Fruit fly (Drosophila melanogaster) whole organism, embryonic: ENCODE measurements around the gene CG45428.
A peak's percentile ranks its signal among the peaks of the same experiment; 100 is the strongest.

ENCODE experiments used
- CG1024 ChIP-seq: fragments of 200-800 bp; sonication (Bioruptor generic); IDR thresholded peaks from 2 replicates; pipeline ENCODE4 v1.3.6; 2022; ENCODE audit warnings: missing biosample characterization, missing genetic modification characterization
- CG11247 ChIP-seq: fragments of 200-800 bp; sonication (Bioruptor generic); IDR thresholded peaks from 2 replicates; pipeline ENCODE4 v1.3.6; 2022; ENCODE audit warnings: missing biosample characterization, missing genetic modification characterization
- CG11696 ChIP-seq: fragments of 200-800 bp; sonication (Bioruptor generic); IDR thresholded peaks from 2 replicates; pipeline ENCODE4 v1.3.6; 2022; ENCODE audit warnings: missing biosample characterization, missing genetic modification characterization
- CG13123 ChIP-seq: fragments of 200-800 bp; sonication (Bioruptor generic); optimal IDR thresholded peaks from 2 replicates; lab custom pipeline; 2016; ENCODE audit warnings: missing biosample characterization, missing genetic modification characterization
- CG14667 ChIP-seq: fragments of 200-800 bp; sonication (Bioruptor generic); IDR thresholded peaks from 2 replicates; pipeline ENCODE4 v1.3.6; 2022; ENCODE audit warnings: missing biosample characterization, missing genetic modification characterization
- CG1603 ChIP-seq: fragments of 200-800 bp; sonication (Bioruptor generic); optimal IDR thresholded peaks from 2 replicates; lab custom pipeline; 2019; ENCODE audit warnings: missing biosample characterization, mild to moderate bottlenecking, missing genetic modification characterization, moderate library complexity
- CG17385 ChIP-seq: fragments of 200-800 bp; sonication (Bioruptor generic); optimal IDR thresholded peaks from 3 replicates; lab custom pipeline; 2018; ENCODE audit warnings: missing biosample characterization, mild to moderate bottlenecking, missing genetic modification characterization
- CG18476 ChIP-seq: fragments of 200-800 bp; sonication (Bioruptor generic); optimal IDR thresholded peaks from 2 replicates; lab custom pipeline; 2016; ENCODE audit warnings: missing biosample characterization, mild to moderate bottlenecking, missing genetic modification characterization
- CG18619 ChIP-seq: fragments of 200-800 bp; sonication (Bioruptor generic); optimal IDR thresholded peaks from 3 replicates; lab custom pipeline; 2017; ENCODE audit warnings: missing biosample characterization, mild to moderate bottlenecking, missing genetic modification characterization
- CG3163 ChIP-seq: fragments of 200-800 bp; sonication (Bioruptor generic); optimal IDR thresholded peaks from 3 replicates; lab custom pipeline; 2016; ENCODE audit warnings: missing biosample characterization, missing genetic modification characterization
- CG42726 ChIP-seq: fragments of 200-800 bp; sonication (Bioruptor generic); IDR thresholded peaks from 2 replicates; pipeline ENCODE4 v1.3.6; 2022; ENCODE audit warnings: missing biosample characterization, missing genetic modification characterization; ENCODE audit not compliant: partially characterized antibody
- CG6175 ChIP-seq: fragments of 200-800 bp; sonication (Bioruptor generic); IDR thresholded peaks from 3 replicates; pipeline ENCODE4 v1.3.6; 2022; ENCODE audit warnings: missing biosample characterization, missing genetic modification characterization
- CG6765 ChIP-seq: fragments of 200-800 bp; sonication (Bioruptor generic); optimal IDR thresholded peaks from 3 replicates; lab custom pipeline; 2017; ENCODE audit warnings: missing biosample characterization, mild to moderate bottlenecking, missing genetic modification characterization
- CG6791 ChIP-seq: fragments of 200-800 bp; sonication (Bioruptor generic); IDR thresholded peaks from 3 replicates; pipeline ENCODE4 v1.3.6; 2022; ENCODE audit warnings: missing biosample characterization, missing genetic modification characterization; ENCODE audit not compliant: partially characterized antibody
- CG7271 ChIP-seq: fragments of 200-800 bp; sonication (Bioruptor generic); optimal IDR thresholded peaks from 2 replicates; lab custom pipeline; 2018; ENCODE audit warnings: missing biosample characterization, mild to moderate bottlenecking, missing genetic modification characterization, moderate library complexity
- CG7372 ChIP-seq: fragments of 200-800 bp; sonication (Bioruptor generic); IDR thresholded peaks from 2 replicates; pipeline ENCODE4 v1.3.6; 2022; ENCODE audit warnings: missing biosample characterization, missing genetic modification characterization
- CG7556 ChIP-seq: fragments of 200-800 bp; sonication (Bioruptor generic); optimal IDR thresholded peaks from 2 replicates; lab custom pipeline; 2017; ENCODE audit warnings: missing biosample characterization, mild to moderate bottlenecking, missing genetic modification characterization
- CG7963 ChIP-seq: fragments of 200-800 bp; sonication (Bioruptor generic); IDR thresholded peaks from 3 replicates; pipeline ENCODE4 v1.3.6; 2022; ENCODE audit warnings: missing biosample characterization, missing genetic modification characterization; ENCODE audit not compliant: partially characterized antibody
- CG7987 ChIP-seq: fragments of 200-800 bp; sonication (Bioruptor generic); optimal IDR thresholded peaks from 2 replicates; lab custom pipeline; 2018; ENCODE audit warnings: missing biosample characterization, mild to moderate bottlenecking, missing genetic modification characterization, moderate library complexity
- CG8290 ChIP-seq, 3 experiments: fragments of 200-800 bp; sonication (Bioruptor generic); optimal IDR thresholded peaks; 2 replicates each; lab custom pipeline; 2016 to 2019; ENCODE audit warnings: missing biosample characterization in 3 of 3, missing genetic modification characterization in 3 of 3, mild to moderate bottlenecking in 2 of 3, moderate library complexity in 1 of 3
- CTCF ChIP-seq: fragments of 200-800 bp; sonication (Bioruptor generic); optimal IDR thresholded peaks from 2 replicates; lab custom pipeline; 2017; ENCODE audit warnings: missing biosample characterization, mild to moderate bottlenecking, missing genetic modification characterization, moderate library complexity
- CrebB ChIP-seq: fragments of 200-800 bp; sonication (Bioruptor generic); optimal IDR thresholded peaks from 3 replicates; lab custom pipeline; 2018; ENCODE audit warnings: missing biosample characterization, mild to moderate bottlenecking, missing genetic modification characterization
- Doc2 ChIP-seq: fragments of 200-800 bp; sonication (Bioruptor generic); IDR thresholded peaks from 2 replicates; pipeline ENCODE4 v1.3.6; 2022; ENCODE audit warnings: missing biosample characterization, missing genetic modification characterization
- E2f2 ChIP-seq: fragments of 200-800 bp; sonication (Bioruptor generic); IDR thresholded peaks from 2 replicates; pipeline ENCODE4 v1.3.6; 2022; ENCODE audit warnings: missing biosample characterization, missing genetic modification characterization
- Gug ChIP-seq: fragments of 200-800 bp; sonication (Bioruptor generic); IDR thresholded peaks from 4 replicates; pipeline ENCODE4 v1.3.6; 2022; ENCODE audit warnings: missing biosample characterization, missing genetic modification characterization
- Max ChIP-seq: fragments of 200-800 bp; sonication (Bioruptor generic); optimal IDR thresholded peaks from 2 replicates; lab custom pipeline; 2016; ENCODE audit warnings: missing biosample characterization, mild to moderate bottlenecking, missing genetic modification characterization
- Stat92E ChIP-seq, 3 experiments: fragments of >200 bp in 2 of 3; fragments of 200-800 bp in 1 of 3; sonication (Bioruptor generic) in 1 of 3; optimal IDR thresholded peaks; 2 replicates each; lab custom pipeline; 2017 to 2019; ENCODE audit warnings: missing biosample characterization in 3 of 3, missing genetic modification characterization in 3 of 3, mild to moderate bottlenecking in 1 of 3, moderate library complexity in 1 of 3
- ac ChIP-seq: fragments of 200-800 bp; sonication (Bioruptor generic); optimal IDR thresholded peaks from 3 replicates; lab custom pipeline; 2017; ENCODE audit warnings: missing biosample characterization, mild to moderate bottlenecking, missing genetic modification characterization
- amos ChIP-seq: fragments of 200-800 bp; sonication (Bioruptor generic); IDR thresholded peaks from 2 replicates; pipeline ENCODE4 v1.3.6; 2022; ENCODE audit warnings: missing biosample characterization, missing genetic modification characterization; ENCODE audit not compliant: partially characterized antibody
- chinmo ChIP-seq: fragments of 200-800 bp; sonication (Bioruptor generic); IDR thresholded peaks from 4 replicates; pipeline ENCODE4 v1.3.6; 2022; ENCODE audit warnings: missing biosample characterization, missing genetic modification characterization; ENCODE audit not compliant: partially characterized antibody
- corto ChIP-seq: fragments of 200-800 bp; sonication (Bioruptor generic); optimal IDR thresholded peaks from 2 replicates; lab custom pipeline; 2016; ENCODE audit warnings: missing biosample characterization, mild to moderate bottlenecking, missing genetic modification characterization, moderate library complexity
- emc ChIP-seq: fragments of 200-800 bp; sonication (Bioruptor generic); optimal IDR thresholded peaks from 2 replicates; lab custom pipeline; 2016; ENCODE audit warnings: missing biosample characterization, missing genetic modification characterization
- gem ChIP-seq: fragments of 200-800 bp; sonication (Bioruptor generic); optimal IDR thresholded peaks from 2 replicates; lab custom pipeline; 2019; ENCODE audit warnings: missing biosample characterization, mild to moderate bottlenecking, missing genetic modification characterization, moderate library complexity
- hbn ChIP-seq: fragments of 200-800 bp; sonication (Bioruptor generic); IDR thresholded peaks from 2 replicates; pipeline ENCODE4 v1.3.6; 2022; ENCODE audit warnings: missing biosample characterization, missing genetic modification characterization; ENCODE audit not compliant: partially characterized antibody
- jigr1 ChIP-seq: fragments of 200-800 bp; sonication (Bioruptor generic); IDR thresholded peaks from 3 replicates; pipeline ENCODE4 v1.3.6; 2022; ENCODE audit warnings: missing biosample characterization, missing genetic modification characterization
- lab ChIP-seq: fragments of 200-800 bp; sonication (Bioruptor generic); optimal IDR thresholded peaks from 3 replicates; lab custom pipeline; 2017; ENCODE audit warnings: missing biosample characterization, missing genetic modification characterization, mild to moderate bottlenecking, moderate library complexity, missing genetic modification reagents
- lmd ChIP-seq: fragments of 200-800 bp; sonication (Bioruptor generic); IDR thresholded peaks from 2 replicates; pipeline ENCODE4 v1.3.6; 2022; ENCODE audit warnings: missing biosample characterization, missing genetic modification characterization
- lola ChIP-seq, 3 experiments: fragments of >200 bp in 2 of 3; fragments of 200-800 bp in 1 of 3; sonication (Bioruptor generic) in 1 of 3; optimal IDR thresholded peaks; 2 replicates each; lab custom pipeline; 2017 to 2019; ENCODE audit warnings: missing biosample characterization in 3 of 3, missing genetic modification characterization in 3 of 3, mild to moderate bottlenecking in 1 of 3, moderate library complexity in 1 of 3
- schlank ChIP-seq: fragments of 200-800 bp; sonication (Bioruptor generic); optimal IDR thresholded peaks from 2 replicates; lab custom pipeline; 2018; ENCODE audit warnings: missing biosample characterization, mild to moderate bottlenecking, missing genetic modification characterization
- slou ChIP-seq: fragments of 200-800 bp; sonication (Bioruptor generic); optimal IDR thresholded peaks from 3 replicates; lab custom pipeline; 2016; ENCODE audit warnings: missing biosample characterization, missing genetic modification characterization
- slp2 ChIP-seq: fragments of 200-800 bp; sonication (Bioruptor generic); optimal IDR thresholded peaks from 2 replicates; lab custom pipeline; 2016; ENCODE audit warnings: missing biosample characterization, missing genetic modification characterization
- tap ChIP-seq: fragments of 200-800 bp; optimal IDR thresholded peaks from 3 replicates; lab custom pipeline; 2019; ENCODE audit warnings: missing biosample characterization, mild to moderate bottlenecking, missing genetic modification characterization, moderate library complexity
- wor ChIP-seq: fragments of 200-800 bp; sonication (Bioruptor generic); IDR thresholded peaks from 2 replicates; pipeline ENCODE4 v1.3.6; 2022; ENCODE audit warnings: missing biosample characterization, missing genetic modification characterization

The CG45428 gene

dm6 chr3L:22847679-22848118 is 10.8 kb upstream of the CG45428 start (continued):
- no peak for TF ChIP-seq Max (GFP tag; lab: Kevin White, UChicago)
- TF ChIP-seq CG42726 (GFP tag; lab: Robert Waterston, UW): peak; percentile 94
- TF ChIP-seq CG18619: no peak
- no peak for TF ChIP-seq slou (GFP tag; lab: Kevin White, UChicago)
- no peak for TF ChIP-seq ac (GFP tag; lab: Kevin White, UChicago)
- TF ChIP-seq gem (tag; lab: Kevin White, UChicago): no peak
- TF ChIP-seq CG13123 (GFP tag; lab: Kevin White, UChicago): no peak
- peak; percentile 92 for TF ChIP-seq CG7963 (GFP tag; lab: Robert Waterston, UW)
- no peak for TF ChIP-seq schlank (tag; lab: Kevin White, UChicago)
- peak; percentile 98 for TF ChIP-seq CG6791 (GFP tag; lab: Robert Waterston, UW)
- no peak for TF ChIP-seq lab (GFP tag; lab: Kevin White, UChicago)
- no peak for TF ChIP-seq CG7271 (tag; lab: Kevin White, UChicago)
- TF ChIP-seq CG6175 (GFP tag; lab: Robert Waterston, UW): no peak
- TF ChIP-seq emc: no peak
- TF ChIP-seq CrebB (tag; lab: Kevin White, UChicago): no peak
- no peak for TF ChIP-seq CG3163 (GFP tag; lab: Kevin White, UChicago)
- no peak for TF ChIP-seq wor (GFP tag; lab: Robert Waterston, UW)
- no peak for TF ChIP-seq lmd (GFP tag; lab: Robert Waterston, UW)
- no peak for TF ChIP-seq lola (GFP tag; optimal IDR thresholded peaks at IDR 0.05; lab: Kevin White, UChicago)
- no peak for TF ChIP-seq CG18476 (GFP tag; lab: Kevin White, UChicago)
- TF ChIP-seq CG11696 (GFP tag; lab: Robert Waterston, UW): no peak
- no peak for TF ChIP-seq CG14667 (GFP tag; lab: Robert Waterston, UW)
- no peak for TF ChIP-seq CG7556 (GFP tag; lab: Kevin White, UChicago)
- no peak for TF ChIP-seq CG11247 (GFP tag; lab: Robert Waterston, UW)
- TF ChIP-seq corto (GFP tag; lab: Kevin White, UChicago): no peak
- TF ChIP-seq CG7987 (GFP tag; lab: Kevin White, UChicago): no peak
- no peak for TF ChIP-seq CG8290 (GFP tag; optimal IDR thresholded peaks at IDR 0.05; lab: Kevin White, UChicago)
- TF ChIP-seq CG8290 (tag; optimal IDR thresholded peaks at IDR 0.05; lab: Kevin White, UChicago): peak in 1 of 2 experiments; percentile 31
- peak; percentile 62; the same call in 1 of the 2 replicates for TF ChIP-seq hbn (GFP tag; lab: Robert Waterston, UW)
- TF ChIP-seq tap (tag; lab: Kevin White, UChicago): peak; percentile 44
- TF ChIP-seq Gug (GFP tag; lab: Robert Waterston, UW): 0 out of 4 replicates have a peak, but pooled peaks have one; percentile 35
- no peak for TF ChIP-seq CG7372 (GFP tag; lab: Robert Waterston, UW)
- TF ChIP-seq slp2 (GFP tag; lab: Kevin White, UChicago): no peak
- no peak for TF ChIP-seq CG17385
- no peak for TF ChIP-seq E2f2 (GFP tag; lab: Robert Waterston, UW)
- TF ChIP-seq Doc2 (GFP tag; lab: Robert Waterston, UW): no peak
- TF ChIP-seq amos (GFP tag; lab: Robert Waterston, UW): peak; percentile 89
- TF ChIP-seq chinmo (GFP tag; lab: Robert Waterston, UW): peak; percentile 84; the same call in 2 of the 4 replicates
- no peak for TF ChIP-seq CG1024 (GFP tag; lab: Robert Waterston, UW)
- no peak for TF ChIP-seq jigr1 (GFP tag; lab: Robert Waterston, UW)
- no peak for TF ChIP-seq Stat92E (GFP tag; optimal IDR thresholded peaks at IDR 0.05; lab: Kevin White, UChicago)
- no peak for TF ChIP-seq CG6765 (GFP tag; lab: Kevin White, UChicago)
- TF ChIP-seq CG1603 (tag; lab: Kevin White, UChicago): no peak
- TF ChIP-seq CTCF (GFP tag; lab: Kevin White, UChicago): no peak
